Worm (Caenorhabditis elegans) whole organism, L1 larva: ENCODE measurements around the gene Y79H2A.4.

Experiments
- egl-27 ChIP-seq, 2 experiments: fragments of 150-350 bp in 1 of 2; sonication (generic microtip); optimal IDR thresholded peaks; 3 replicates each; lab custom pipeline; 2017 to 2018; ENCODE audit warnings: missing biosample characterization in 2 of 2, missing genetic modification characterization in 2 of 2, missing genetic modification reagents in 2 of 2
- nhr-90 ChIP-seq: sonication (generic microtip); optimal IDR thresholded peaks from 2 replicates; lab custom pipeline; 2016; ENCODE audit warnings: mild to moderate bottlenecking, missing genetic modification characterization, missing compliant biosample characterization; ENCODE audit not compliant: poor library complexity
- snpc-4 ChIP-seq: fragments of 150-350 bp; optimal IDR thresholded peaks from 2 replicates; lab custom pipeline; 2014; ENCODE audit warnings: missing biosample characterization, missing genetic modification characterization

DNA sequence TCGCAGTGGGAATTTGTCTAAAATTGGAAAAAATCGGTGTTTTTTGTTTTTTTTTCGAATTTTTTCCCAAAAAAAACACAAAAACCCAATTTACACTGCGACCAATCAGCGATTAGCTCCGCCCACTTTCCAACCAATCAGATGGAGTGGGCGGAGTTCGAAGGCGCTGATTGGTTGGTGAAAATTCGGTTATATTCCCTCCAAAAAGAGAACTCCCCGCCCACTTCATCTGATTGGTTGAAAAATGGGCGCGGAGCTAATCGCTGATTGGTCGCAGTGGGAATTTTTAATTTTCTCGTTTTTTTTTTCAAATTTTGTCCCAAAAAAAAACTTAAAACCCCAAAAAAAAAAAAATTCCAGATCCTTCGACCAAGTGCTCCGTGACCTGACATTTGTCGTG lies 23.4 kb downstream of the Y79H2A.4 start:
- TF ChIP-seq egl-27 (tag; optimal IDR thresholded peaks at IDR 0.05; lab: Kevin White, UChicago), result no peak
- no peak for TF ChIP-seq snpc-4 (tag; lab: Kevin White, UChicago)
- no peak for TF ChIP-seq nhr-90 (tag; lab: Kevin White, UChicago)
